Fruit fly (Drosophila melanogaster): ENCODE data around the gene Blos2.

Gene Blos2

DNA sequence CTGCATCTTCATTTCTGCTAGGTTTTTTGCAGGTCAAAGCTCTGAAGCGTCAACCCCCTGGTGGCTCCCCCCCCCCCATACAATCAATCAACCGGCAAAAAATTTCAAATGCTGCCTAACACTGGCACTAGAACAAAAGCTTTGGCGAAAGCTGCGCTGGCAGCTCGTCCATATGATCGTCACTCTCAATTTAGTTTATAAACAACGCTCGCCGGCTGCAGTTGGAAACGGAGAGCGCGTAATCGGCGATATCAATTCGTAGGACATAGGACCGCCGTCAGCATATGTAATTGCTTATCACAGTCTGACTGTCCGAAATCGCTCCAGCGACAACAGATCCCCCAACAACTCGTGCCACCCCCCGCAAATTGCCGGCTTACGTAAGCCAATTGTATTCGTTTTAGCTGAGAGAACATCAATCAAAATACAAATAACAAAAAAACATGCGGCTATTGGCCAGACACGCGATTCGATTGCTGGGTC, 9.0 kb downstream of the Blos2 start, which contains the start of gene Mocs1:
Gene Mocs1, plus strand, starts transcription at position 155 of the 483 bp plus-strand sequence.
- TF ChIP-seq zf30C (GFP tag; optimal IDR thresholded peaks at IDR 0.05) (no peak), CG15073 (GFP tag; optimal IDR thresholded peaks at IDR 0.05) (no peak), CG4328 (GFP tag; optimal IDR thresholded peaks at IDR 0.05) (no peak), CG8290 (GFP tag; optimal IDR thresholded peaks at IDR 0.05) (no peak), CG8290 (tag; optimal IDR thresholded peaks at IDR 0.05) (peak in 1 of 2 experiments; percentile 45), cato (GFP tag; optimal IDR thresholded peaks at IDR 0.05; ENCODE audit: borderline replicate concordance) (no peak), crp (GFP tag; optimal IDR thresholded peaks at IDR 0.05) (peak in 1 of 2 experiments; percentile 77), otp (GFP tag; IDR thresholded peaks at IDR 0.05) (0 out of 3 replicates have a peak, but pooled peaks have one; percentile 24), Xbp1 (GFP tag; optimal IDR thresholded peaks at IDR 0.05) (no peak), B-H2 (GFP tag; optimal IDR thresholded peaks at IDR 0.05) (peak; percentile 36), Nf-YC (tag; optimal IDR thresholded peaks at IDR 0.05) (peak; percentile 38), CG3838 (GFP tag; optimal IDR thresholded peaks at IDR 0.05) (no peak), Gsc (GFP tag; IDR thresholded peaks at IDR 0.05) (no peak), CG16813 (GFP tag; IDR thresholded peaks at IDR 0.05; ENCODE audit: partially characterized antibody) (no peak), vnd (GFP tag; IDR thresholded peaks at IDR 0.05; ENCODE audit: partially characterized antibody) (no peak), CG17328 (GFP tag; IDR thresholded peaks at IDR 0.05) (peak; percentile 30; the same call in 1 of the 2 replicates), so (GFP tag; IDR thresholded peaks at IDR 0.05) (no peak), Trl (optimal IDR thresholded peaks at IDR 0.05) (peak in 1 of 2 experiments; percentile 6), Trl (GFP tag; optimal IDR thresholded peaks at IDR 0.05) (no peak), CG17361 (GFP tag; IDR thresholded peaks at IDR 0.05) (no peak), corto (GFP tag; optimal IDR thresholded peaks at IDR 0.05) (no peak), gsb (GFP tag; IDR thresholded peaks at IDR 0.05) (no peak), sens-2 (GFP tag; IDR thresholded peaks at IDR 0.05) (no peak), CG17186 (GFP tag; optimal IDR thresholded peaks at IDR 0.05) (no peak), Stat92E (GFP tag; optimal IDR thresholded peaks at IDR 0.05) (no peak), Myb (GFP tag; optimal IDR thresholded peaks at IDR 0.05) (no peak), CG34376 (GFP tag; optimal IDR thresholded peaks at IDR 0.05) (peak; percentile 65), CG3163 (GFP tag; optimal IDR thresholded peaks at IDR 0.05) (no peak), wdn (GFP tag; IDR thresholded peaks at IDR 0.05) (peak; percentile 30; the same call in 1 of the 2 replicates), CG10979 (tag; optimal IDR thresholded peaks at IDR 0.05) (no peak), pum (GFP tag; optimal IDR thresholded peaks at IDR 0.05) (no peak), odd (GFP tag; optimal IDR thresholded peaks at IDR 0.05) (no peak), zfh2 (GFP tag; optimal IDR thresholded peaks at IDR 0.05) (no peak), chn (GFP tag; optimal IDR thresholded peaks at IDR 0.05) (no peak), Fer1 (GFP tag; optimal IDR thresholded peaks at IDR 0.05) (peak; percentile 41), CG17385 (GFP tag; optimal IDR thresholded peaks at IDR 0.05) (no peak), HLH3B (GFP tag; IDR thresholded peaks at IDR 0.05) (no peak), Vsx1 (GFP tag; optimal IDR thresholded peaks at IDR 0.05) (no peak), CG1647 (GFP tag; optimal IDR thresholded peaks at IDR 0.05) (no peak), CG7372 (GFP tag; IDR thresholded peaks at IDR 0.05) (no peak), CG18476 (GFP tag; optimal IDR thresholded peaks at IDR 0.05) (no peak), CG31365 (tag; optimal IDR thresholded peaks at IDR 0.05) (no peak), Eip74EF (GFP tag; optimal IDR thresholded peaks at IDR 0.05) (no peak), ap (GFP tag; IDR thresholded peaks at IDR 0.05) (no peak), CG9817 (tag; optimal IDR thresholded peaks at IDR 0.05) (no peak), unpg (GFP tag; optimal IDR thresholded peaks at IDR 0.05) (no peak), CG1602 (GFP tag; optimal IDR thresholded peaks at IDR 0.05) (no peak), CG34422 (GFP tag; IDR thresholded peaks at IDR 0.05) (peak; percentile 77; the same call in 1 of the 3 replicates), lola (GFP tag; optimal IDR thresholded peaks at IDR 0.05) (no peak), Atf6 (GFP tag; IDR thresholded peaks at IDR 0.05) (0 out of 2 replicates have a peak, but pooled peaks have one; percentile 43), NK7.1 (GFP tag; optimal IDR thresholded peaks at IDR 0.05) (no peak)
